Worm (Caenorhabditis elegans) whole organism, L4 larva: Measurements from ENCODE around the gene gcy-34.

Source experiments
- F37D6.2 ChIP-seq: sonication (generic microtip); optimal IDR thresholded peaks from 2 replicates; lab custom pipeline; 2016; ENCODE audit warnings: mild to moderate bottlenecking, missing genetic modification characterization, missing compliant biosample characterization
- F44E2.7 ChIP-seq: fragments of 200-800 bp; sonication (Bioruptor generic); IDR thresholded peaks from 2 replicates; pipeline ENCODE4 v2.1.2; 2022; ENCODE audit warnings: missing genetic modification characterization, missing compliant biosample characterization
- T20F7.1 ChIP-seq: fragments of 200-800 bp; sonication (Bioruptor generic); optimal IDR thresholded peaks from 2 replicates; lab custom pipeline; 2018; ENCODE audit warnings: mild to moderate bottlenecking, missing genetic modification characterization, missing compliant biosample characterization
- Y105C5A.15 ChIP-seq: fragments of 200-800 bp; sonication (Bioruptor generic); IDR thresholded peaks from 2 replicates; pipeline ENCODE4 v1.3.6; 2022; ENCODE audit warnings: missing genetic modification characterization, missing compliant biosample characterization
- Y5F2A.4 ChIP-seq: fragments of 200-800 bp; sonication (Bioruptor generic); optimal IDR thresholded peaks from 2 replicates; lab custom pipeline; 2018; ENCODE audit warnings: mild to moderate bottlenecking, missing genetic modification characterization, missing compliant biosample characterization
- Y75B8A.6 ChIP-seq: fragments of 200-800 bp; sonication (Bioruptor generic); IDR thresholded peaks from 2 replicates; pipeline ENCODE4 v1.3.6; 2022; ENCODE audit warnings: missing genetic modification reagents, missing genetic modification characterization, missing compliant biosample characterization
- aha-1 ChIP-seq: fragments of 150-350 bp; peaks from one replicate; lab custom pipeline; 2014; ENCODE audit warnings: missing biosample characterization, missing genetic modification characterization
- cey-2 ChIP-seq: sonication (generic microtip); optimal IDR thresholded peaks from 3 replicates; lab custom pipeline; 2017; ENCODE audit warnings: missing genetic modification characterization, mild to moderate bottlenecking, missing compliant biosample characterization, antibody characterized with exemption, borderline replicate concordance; ENCODE audit not compliant: insufficient read depth
- ctbp-1 ChIP-seq: fragments of 200-800 bp; sonication (Bioruptor generic); IDR thresholded peaks from 2 replicates; pipeline ENCODE4 v1.3.6; 2022; ENCODE audit warnings: missing genetic modification reagents, missing genetic modification characterization, missing compliant biosample characterization
- daf-16 ChIP-seq, 3 experiments: sonication (generic microtip); optimal IDR thresholded peaks; 2 replicates each; lab custom pipeline; 2016 to 2017; ENCODE audit warnings: missing genetic modification characterization in 3 of 3, missing genetic modification reagents in 3 of 3, mild to moderate bottlenecking in 2 of 3, missing compliant biosample characterization in 2 of 3, missing biosample characterization in 1 of 3, moderate library complexity in 1 of 3
- egl-43 ChIP-seq: fragments of 200-800 bp; sonication (Bioruptor generic); IDR thresholded peaks from 2 replicates; pipeline ENCODE4 v1.3.6; 2022; ENCODE audit warnings: missing genetic modification reagents, missing genetic modification characterization, missing compliant biosample characterization
- fkh-10 ChIP-seq: fragments of 150-350 bp; optimal IDR thresholded peaks from 2 replicates; lab custom pipeline; 2014; ENCODE audit warnings: missing biosample characterization, missing genetic modification reagents, missing genetic modification characterization
- fos-1 ChIP-seq: fragments of 150-350 bp; optimal IDR thresholded peaks from 2 replicates; lab custom pipeline; 2014; ENCODE audit warnings: missing biosample characterization, missing genetic modification characterization
- hlh-11 ChIP-seq: fragments of 200-800 bp; sonication (Bioruptor generic); optimal IDR thresholded peaks from 2 replicates; lab custom pipeline; 2018; ENCODE audit warnings: mild to moderate bottlenecking, missing genetic modification characterization, missing compliant biosample characterization
- hmg-1.1 ChIP-seq: fragments of 200-800 bp; sonication (Bioruptor generic); IDR thresholded peaks from 2 replicates; pipeline ENCODE4 v1.3.6; 2022; ENCODE audit warnings: missing genetic modification reagents, missing genetic modification characterization, missing compliant biosample characterization
- jun-1 ChIP-seq: fragments of 150-350 bp; optimal IDR thresholded peaks from 2 replicates; lab custom pipeline; 2014; ENCODE audit warnings: missing biosample characterization, missing genetic modification reagents, missing genetic modification characterization
- lin-15B ChIP-seq: fragments of 150-350 bp; sonication (generic microtip); optimal IDR thresholded peaks from 3 replicates; lab custom pipeline; 2014; ENCODE audit warnings: missing biosample characterization, missing genetic modification characterization
- lin-38 ChIP-seq: fragments of 200-800 bp; sonication (Bioruptor generic); IDR thresholded peaks from 2 replicates; pipeline ENCODE4 v1.3.6; 2022; ENCODE audit warnings: missing genetic modification reagents, missing genetic modification characterization, missing compliant biosample characterization
- madf-5 ChIP-seq, 2 experiments: fragments of 200-800 bp; sonication (Bioruptor generic); IDR thresholded peaks; 2 replicates each; pipeline ENCODE4 v1.3.6; 2022; ENCODE audit warnings: missing compliant biosample characterization in 2 of 2, missing genetic modification characterization in 2 of 2
- mdl-1 ChIP-seq, 2 experiments: fragments of 150-350 bp in 1 of 2; sonication (generic microtip) in 1 of 2; optimal IDR thresholded peaks; 2 replicates each; lab custom pipeline; 2014 to 2017; ENCODE audit warnings: missing biosample characterization in 2 of 2, missing genetic modification characterization in 2 of 2
- mep-1 ChIP-seq: fragments of 150-350 bp; sonication (generic microtip); optimal IDR thresholded peaks from 3 replicates; lab custom pipeline; 2014; ENCODE audit warnings: missing biosample characterization, missing genetic modification characterization
- mxl-2 ChIP-seq: fragments of 200-800 bp; sonication (Bioruptor generic); conservative IDR thresholded peaks from 2 replicates; pipeline ENCODE4 v1.3.6; 2022; ENCODE audit warnings: missing genetic modification reagents, missing genetic modification characterization, missing compliant biosample characterization
- nhr-10 ChIP-seq: fragments of 150-350 bp; optimal IDR thresholded peaks from 2 replicates; lab custom pipeline; 2014; ENCODE audit warnings: missing biosample characterization, missing genetic modification characterization
- nhr-25 ChIP-seq: sonication (generic microtip); optimal IDR thresholded peaks from 2 replicates; lab custom pipeline; 2017; ENCODE audit warnings: missing genetic modification characterization, mild to moderate bottlenecking, missing compliant biosample characterization, antibody characterized with exemption, moderate library complexity, borderline replicate concordance; ENCODE audit not compliant: insufficient read depth
- nhr-41 ChIP-seq: fragments of 200-800 bp; sonication (Bioruptor generic); IDR thresholded peaks from 2 replicates; pipeline ENCODE4 v1.3.6; 2022; ENCODE audit warnings: missing genetic modification reagents, missing genetic modification characterization, missing compliant biosample characterization
- nhr-77 ChIP-seq: fragments of 150-350 bp; optimal IDR thresholded peaks from 2 replicates; lab custom pipeline; 2014; ENCODE audit warnings: missing biosample characterization, missing genetic modification characterization
- set-16 ChIP-seq: fragments of 200-800 bp; sonication (Bioruptor generic); IDR thresholded peaks from 2 replicates; pipeline ENCODE4 v1.3.6; 2022; ENCODE audit warnings: missing genetic modification reagents, missing genetic modification characterization, missing compliant biosample characterization
- skn-1 ChIP-seq: fragments of 150-350 bp; optimal IDR thresholded peaks from 2 replicates; lab custom pipeline; 2014; ENCODE audit warnings: missing biosample characterization, missing genetic modification characterization
- unc-39 ChIP-seq: sonication (generic microtip); optimal IDR thresholded peaks from 2 replicates; lab custom pipeline; 2017; ENCODE audit warnings: missing biosample characterization, missing genetic modification characterization
- unc-62 ChIP-seq, 3 experiments: fragments of 150-350 bp in 1 of 3; sonication (generic microtip); optimal IDR thresholded peaks in 2 of 3; peaks in 1 of 3; 1 replicate in 1 of 3; 2 replicates in 2 of 3; lab custom pipeline; 2014 to 2017; ENCODE audit warnings: missing biosample characterization in 3 of 3, missing genetic modification characterization in 3 of 3, missing genetic modification reagents in 3 of 3, missing genotype in 1 of 3
- zip-2 ChIP-seq: fragments of 150-350 bp; optimal IDR thresholded peaks from 2 replicates; lab custom pipeline; 2014; ENCODE audit warnings: missing biosample characterization, missing genetic modification characterization

The gcy-34 gene

ce11 chrV:13369663-13370062 is 16.0 kb downstream of the gcy-34 start (continued):
- TF ChIP-seq nhr-10 (tag; lab: Kevin White, UChicago): peak; percentile 36
- peak in 1 of 2 experiments; percentile 7 for TF ChIP-seq mdl-1 (tag; optimal IDR thresholded peaks at IDR 0.05; lab: Kevin White, UChicago)
- TF ChIP-seq mep-1 (tag; lab: Kevin White, UChicago): peak; percentile 60
- 0 out of 2 replicates have a peak, but pooled peaks have one; percentile 4 for TF ChIP-seq Y75B8A.6 (GFP tag; lab: Robert Waterston, UW)
- no peak for TF ChIP-seq daf-16 (GFP tag; optimal IDR thresholded peaks at IDR 0.05; lab: Kevin White, UChicago)
- TF ChIP-seq daf-16 (tag; optimal IDR thresholded peaks at IDR 0.05; lab: Kevin White, UChicago): peak; percentile 68
- TF ChIP-seq fos-1: no peak
- no peak for TF ChIP-seq hlh-11 (tag; lab: Kevin White, UChicago)
- TF ChIP-seq egl-43 (GFP tag; lab: Robert Waterston, UW): no peak
- peak; percentile 62 for TF ChIP-seq nhr-77 (tag; lab: Kevin White, UChicago)
- TF ChIP-seq cey-2 (tag; lab: Kevin White, UChicago): no peak
- TF ChIP-seq mxl-2 (GFP tag; lab: Robert Waterston, UW): 0 out of 2 replicates have a peak, but pooled peaks have one; percentile 11

ce11 chrV:13367024-13367423 is 18.7 kb downstream of the gcy-34 start, which contains the start of gene srx-125:
Gene srx-125, plus strand, starts transcription at chrV:13367324.
- TF ChIP-seq unc-39 (tag; lab: Kevin White, UChicago): no peak
- peak in 1 of 2 experiments; percentile 46 for TF ChIP-seq unc-62 (GFP tag; optimal IDR thresholded peaks at IDR 0.05 in 1 of 2; lab: Kevin White, UChicago)
- no peak for TF ChIP-seq unc-62 (tag; optimal IDR thresholded peaks at IDR 0.05; lab: Kevin White, UChicago)
- TF ChIP-seq, all 104 proteins: peak for 1

ce11 chrV:13366488-13366887 is 19.2 kb downstream of the gcy-34 start:
- peak; percentile 37 for TF ChIP-seq fkh-10
- TF ChIP-seq mdl-1 (tag; optimal IDR thresholded peaks at IDR 0.05; lab: Kevin White, UChicago): no peak

DNA sequence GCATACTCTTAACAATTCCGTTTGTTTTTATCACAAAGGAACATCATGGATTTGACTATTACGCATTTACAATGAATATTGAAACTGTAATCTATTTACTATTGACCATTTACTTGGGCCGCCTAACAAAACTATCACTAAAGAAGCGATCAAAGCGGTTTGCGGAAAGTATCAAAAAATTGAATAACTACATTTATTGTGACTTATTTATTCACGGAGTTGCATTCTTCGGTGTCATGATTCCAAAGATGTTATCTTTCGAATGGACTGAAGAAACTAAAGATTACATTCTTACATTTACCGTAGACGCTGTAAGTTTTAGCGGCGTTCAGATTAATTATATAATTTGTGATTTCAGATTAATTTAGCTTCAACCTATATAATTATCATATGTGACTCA is 21.5 kb downstream of the gcy-34 start:
- TF ChIP-seq jun-1 (tag; lab: Kevin White, UChicago): no peak
- TF ChIP-seq unc-62 (GFP tag; optimal IDR thresholded peaks at IDR 0.05 in 1 of 2; lab: Kevin White, UChicago): peak in 1 of 2 experiments; percentile 92
- TF ChIP-seq unc-62 (tag; optimal IDR thresholded peaks at IDR 0.05; lab: Kevin White, UChicago): no peak
- TF ChIP-seq madf-5 (GFP tag; IDR thresholded peaks at IDR 0.05; lab: Robert Waterston, UW): no peak

DNA sequence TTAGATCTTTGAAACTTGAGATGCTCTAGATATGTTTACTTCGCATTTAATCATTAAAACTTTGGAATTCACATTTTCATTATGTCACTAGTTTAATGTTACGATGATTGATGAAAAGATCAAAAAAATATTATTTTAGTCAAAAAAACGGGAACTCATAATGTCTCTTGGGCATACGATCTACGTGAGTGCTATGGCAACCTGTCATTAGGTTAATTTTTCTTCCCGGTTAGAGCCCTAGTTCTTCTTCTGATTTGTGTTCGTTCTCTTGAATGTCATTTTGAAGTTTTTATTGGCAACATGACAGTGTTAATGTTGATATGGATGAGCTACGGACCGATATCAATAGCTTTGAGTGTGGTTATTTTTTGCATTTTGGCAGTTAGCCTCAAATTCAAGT is 22.3 kb downstream of the gcy-34 start, which contains the start of gene srg-46:
Gene srg-46 (plus strand): TSS at position 301 of the 400 bp plus-strand sequence.
- TF ChIP-seq daf-16 (GFP tag; optimal IDR thresholded peaks at IDR 0.05; lab: Kevin White, UChicago) (no peak), daf-16 (tag; optimal IDR thresholded peaks at IDR 0.05; lab: Kevin White, UChicago) (no peak), aha-1 (peak; percentile 31), mxl-2 (GFP tag; lab: Robert Waterston, UW) (no peak)

- no peak for TF ChIP-seq Y105C5A.15 (GFP tag; lab: Robert Waterston, UW)
- TF ChIP-seq ctbp-1 (GFP tag; lab: Robert Waterston, UW): no peak
- TF ChIP-seq lin-38 (GFP tag; lab: Robert Waterston, UW): no peak
- no peak for TF ChIP-seq zip-2 (tag; lab: Kevin White, UChicago)
- TF ChIP-seq skn-1 (tag; lab: Kevin White, UChicago): no peak
- no peak for TF ChIP-seq mdl-1 (tag; optimal IDR thresholded peaks at IDR 0.05; lab: Kevin White, UChicago)
- TF ChIP-seq nhr-41 (GFP tag; lab: Robert Waterston, UW): no peak
- TF ChIP-seq hmg-1.1 (GFP tag; lab: Robert Waterston, UW): no peak
- TF ChIP-seq Y5F2A.4 (GFP tag; lab: Kevin White, UChicago): no peak
- TF ChIP-seq F44E2.7: no peak
- TF ChIP-seq F37D6.2: no peak
- TF ChIP-seq lin-15B (tag; lab: Kevin White, UChicago): no peak
- no peak for TF ChIP-seq nhr-25 (tag; lab: Kevin White, UChicago)
- no peak for TF ChIP-seq T20F7.1
- no peak for TF ChIP-seq set-16 (GFP tag; lab: Robert Waterston, UW)
Observed at ce11 chrV:13360254-13360653, 25.4 kb downstream of the gcy-34 start, which contains the start of gene F32H5.4. Gene F32H5.4, plus strand, starts transcription at chrV:13360554.
